Fruit fly (Drosophila melanogaster) whole organism, embryonic: Measurements from ENCODE around the gene FucTA.

Source experiments
- Bdp1 ChIP-seq: fragments of 200-800 bp; sonication (Bioruptor generic); optimal IDR thresholded peaks from 3 replicates; lab custom pipeline; 2016; ENCODE audit warnings: missing biosample characterization, missing genetic modification characterization
- CG1024 ChIP-seq: fragments of 200-800 bp; sonication (Bioruptor generic); IDR thresholded peaks from 2 replicates; pipeline ENCODE4 v1.3.6; 2022; ENCODE audit warnings: missing biosample characterization, missing genetic modification characterization
- CG10366 ChIP-seq: fragments of 200-800 bp; sonication (Bioruptor generic); IDR thresholded peaks from 2 replicates; pipeline ENCODE4 v1.3.6; 2022; ENCODE audit warnings: missing biosample characterization, missing genetic modification characterization
- CG11093 ChIP-seq: fragments of 200-800 bp; sonication (Bioruptor generic); IDR thresholded peaks from 3 replicates; pipeline ENCODE4 v1.3.6; 2022; ENCODE audit warnings: missing biosample characterization, missing genetic modification characterization
- CG14014 ChIP-seq: fragments of 200-800 bp; sonication (Bioruptor generic); IDR thresholded peaks from 2 replicates; pipeline ENCODE4 v1.3.6; 2022; ENCODE audit warnings: missing biosample characterization, missing genetic modification characterization
- CG14860 ChIP-seq: fragments of 200-800 bp; sonication (Bioruptor generic); IDR thresholded peaks from 3 replicates; pipeline ENCODE4 v1.3.6; 2022; ENCODE audit warnings: missing biosample characterization, missing genetic modification characterization; ENCODE audit not compliant: partially characterized antibody
- CG15073 ChIP-seq: fragments of 200-800 bp; sonication (Bioruptor generic); optimal IDR thresholded peaks from 2 replicates; lab custom pipeline; 2016; ENCODE audit warnings: missing biosample characterization, missing genetic modification characterization
- CG15479 ChIP-seq: fragments of 200-800 bp; sonication (Bioruptor generic); optimal IDR thresholded peaks from 3 replicates; lab custom pipeline; 2019; ENCODE audit warnings: missing biosample characterization, mild to moderate bottlenecking, missing genetic modification characterization, moderate library complexity
- CG1602 ChIP-seq: fragments of 200-800 bp; sonication (Bioruptor generic); optimal IDR thresholded peaks from 3 replicates; lab custom pipeline; 2016; ENCODE audit warnings: missing biosample characterization, missing genetic modification characterization
- CG17802 ChIP-seq: fragments of 200-800 bp; sonication (Bioruptor generic); optimal IDR thresholded peaks from 2 replicates; lab custom pipeline; 2018; ENCODE audit warnings: missing biosample characterization, mild to moderate bottlenecking, missing genetic modification characterization, moderate library complexity
- CG2202 ChIP-seq: fragments of 200-800 bp; sonication (Bioruptor generic); optimal IDR thresholded peaks from 2 replicates; lab custom pipeline; 2018; ENCODE audit warnings: missing biosample characterization, mild to moderate bottlenecking, missing genetic modification characterization
- CG2875 ChIP-seq: fragments of 200-800 bp; sonication (Bioruptor generic); optimal IDR thresholded peaks from 2 replicates; lab custom pipeline; 2017; ENCODE audit warnings: missing biosample characterization, mild to moderate bottlenecking, missing genetic modification characterization, missing genetic modification reagents
- CG4404 ChIP-seq: fragments of 200-800 bp; sonication (Bioruptor generic); IDR thresholded peaks from 2 replicates; pipeline ENCODE4 v1.3.6; 2022; ENCODE audit warnings: missing biosample characterization, missing genetic modification characterization
- CG6272 ChIP-seq: fragments of 200-800 bp; sonication (Bioruptor generic); IDR thresholded peaks from 2 replicates; pipeline ENCODE4 v1.3.6; 2022; ENCODE audit warnings: missing biosample characterization, missing genetic modification characterization
- CG6791 ChIP-seq: fragments of 200-800 bp; sonication (Bioruptor generic); IDR thresholded peaks from 3 replicates; pipeline ENCODE4 v1.3.6; 2022; ENCODE audit warnings: missing biosample characterization, missing genetic modification characterization; ENCODE audit not compliant: partially characterized antibody
- CG9817 ChIP-seq: fragments of 200-800 bp; sonication (Bioruptor generic); optimal IDR thresholded peaks from 2 replicates; lab custom pipeline; 2018; ENCODE audit warnings: missing biosample characterization, mild to moderate bottlenecking, missing genetic modification characterization, moderate library complexity
- Dad ChIP-seq: fragments of 200-800 bp; sonication (Bioruptor generic); optimal IDR thresholded peaks from 3 replicates; lab custom pipeline; 2016; ENCODE audit warnings: missing biosample characterization, missing genetic modification characterization
- Dek ChIP-seq: fragments of 200-800 bp; sonication (Bioruptor generic); optimal IDR thresholded peaks from 3 replicates; lab custom pipeline; 2019; ENCODE audit warnings: missing biosample characterization, mild to moderate bottlenecking, missing genetic modification characterization, moderate library complexity
- Drgx ChIP-seq: fragments of 200-800 bp; sonication (Bioruptor generic); IDR thresholded peaks from 2 replicates; pipeline ENCODE4 v1.3.6; 2022; ENCODE audit warnings: missing biosample characterization, missing genetic modification characterization
- Gsc ChIP-seq: fragments of 200-800 bp; sonication (Bioruptor generic); IDR thresholded peaks from 2 replicates; pipeline ENCODE4 v1.3.6; 2022; ENCODE audit warnings: missing biosample characterization, missing genetic modification characterization
- HLH4C ChIP-seq: fragments of 200-800 bp; sonication (Bioruptor generic); IDR thresholded peaks from 3 replicates; pipeline ENCODE4 v1.3.6; 2022; ENCODE audit warnings: missing biosample characterization, missing genetic modification characterization; ENCODE audit not compliant: partially characterized antibody
- HLHmδ ChIP-seq: fragments of 200-800 bp; sonication (Bioruptor generic); optimal IDR thresholded peaks from 2 replicates; lab custom pipeline; 2018; ENCODE audit warnings: missing biosample characterization, mild to moderate bottlenecking, missing genetic modification characterization, moderate library complexity
- Hmr ChIP-seq: fragments of 200-800 bp; sonication (Bioruptor generic); optimal IDR thresholded peaks from 3 replicates; lab custom pipeline; 2017; ENCODE audit warnings: mild to moderate bottlenecking, missing biosample characterization, missing genetic modification reagents, missing genetic modification characterization
- Hr3 ChIP-seq: fragments of 200-800 bp; sonication (Bioruptor generic); optimal IDR thresholded peaks from 3 replicates; lab custom pipeline; 2016; ENCODE audit warnings: missing biosample characterization, missing genetic modification characterization
- MBD-R2 ChIP-seq: fragments of 200-800 bp; sonication (Bioruptor generic); IDR thresholded peaks from 2 replicates; pipeline ENCODE4 v1.3.6; 2022; ENCODE audit warnings: missing biosample characterization, missing genetic modification characterization
- Max ChIP-seq: fragments of 200-800 bp; sonication (Bioruptor generic); optimal IDR thresholded peaks from 2 replicates; lab custom pipeline; 2016; ENCODE audit warnings: missing biosample characterization, mild to moderate bottlenecking, missing genetic modification characterization
- Meics ChIP-seq: fragments of 200-800 bp; sonication (Bioruptor generic); optimal IDR thresholded peaks from 2 replicates; lab custom pipeline; 2017; ENCODE audit warnings: missing biosample characterization, mild to moderate bottlenecking, missing genetic modification characterization
- Mes4 ChIP-seq: fragments of 200-800 bp; sonication (Bioruptor generic); optimal IDR thresholded peaks from 2 replicates; lab custom pipeline; 2016; ENCODE audit warnings: missing biosample characterization, missing genetic modification characterization
- Poxn ChIP-seq: fragments of 200-800 bp; sonication (Bioruptor generic); IDR thresholded peaks from 2 replicates; pipeline ENCODE4 v1.3.6; 2022; ENCODE audit warnings: missing biosample characterization, missing genetic modification characterization
- Ptx1 ChIP-seq: fragments of 200-800 bp; sonication (Bioruptor generic); IDR thresholded peaks from 2 replicates; pipeline ENCODE4 v1.3.6; 2022; ENCODE audit warnings: missing biosample characterization, missing genetic modification characterization
- Sox102F ChIP-seq: fragments of 200-800 bp; sonication (Bioruptor generic); optimal IDR thresholded peaks from 2 replicates; lab custom pipeline; 2018; ENCODE audit warnings: missing biosample characterization, mild to moderate bottlenecking, missing genetic modification characterization, moderate library complexity
- Xrp1 ChIP-seq: fragments of 200-800 bp; sonication (Bioruptor generic); IDR thresholded peaks from 2 replicates; pipeline ENCODE4 v1.3.6; 2022; ENCODE audit warnings: missing biosample characterization, missing genetic modification characterization
- bbx ChIP-seq: fragments of 200-800 bp; sonication (Bioruptor generic); IDR thresholded peaks from 2 replicates; pipeline ENCODE4 v1.3.6; 2022; ENCODE audit warnings: missing biosample characterization, missing genetic modification characterization; ENCODE audit not compliant: partially characterized antibody
- cato ChIP-seq: fragments of 200-800 bp; sonication (Bioruptor generic); optimal IDR thresholded peaks from 2 replicates; lab custom pipeline; 2016; ENCODE audit warnings: missing biosample characterization, missing genetic modification characterization, borderline replicate concordance
- corto ChIP-seq: fragments of 200-800 bp; sonication (Bioruptor generic); optimal IDR thresholded peaks from 2 replicates; lab custom pipeline; 2016; ENCODE audit warnings: missing biosample characterization, mild to moderate bottlenecking, missing genetic modification characterization, moderate library complexity
- da ChIP-seq: fragments of 200-800 bp; sonication (Bioruptor generic); optimal IDR thresholded peaks from 2 replicates; lab custom pipeline; 2016; ENCODE audit warnings: missing biosample characterization, missing genetic modification characterization
- en ChIP-seq: fragments of 200-800 bp; sonication (Bioruptor generic); optimal IDR thresholded peaks from 2 replicates; lab custom pipeline; 2016; ENCODE audit warnings: missing biosample characterization, missing genetic modification characterization
- exex ChIP-seq: fragments of 200-800 bp; sonication (Bioruptor generic); optimal IDR thresholded peaks from 4 replicates; lab custom pipeline; 2018; ENCODE audit warnings: missing biosample characterization, mild to moderate bottlenecking, missing genetic modification characterization, moderate library complexity
- hb ChIP-seq: fragments of 200-800 bp; sonication (Bioruptor generic); IDR thresholded peaks from 3 replicates; pipeline ENCODE4 v1.3.6; 2022; ENCODE audit warnings: missing biosample characterization, missing genetic modification characterization; ENCODE audit not compliant: partially characterized antibody
- maf-S ChIP-seq: fragments of 200-800 bp; sonication (Bioruptor generic); optimal IDR thresholded peaks from 2 replicates; lab custom pipeline; 2016; ENCODE audit warnings: missing biosample characterization, missing genetic modification characterization
- nmo ChIP-seq: fragments of 200-800 bp; sonication (Bioruptor generic); optimal IDR thresholded peaks from 2 replicates; lab custom pipeline; 2018; ENCODE audit warnings: missing biosample characterization, mild to moderate bottlenecking, missing genetic modification characterization, moderate library complexity
- p53 ChIP-seq: fragments of 200-800 bp; sonication (Bioruptor generic); optimal IDR thresholded peaks from 2 replicates; lab custom pipeline; 2016; ENCODE audit warnings: missing biosample characterization, missing genetic modification characterization
- pros ChIP-seq: fragments of 200-800 bp; sonication (Bioruptor generic); optimal IDR thresholded peaks from 3 replicates; lab custom pipeline; 2019; ENCODE audit warnings: missing biosample characterization, mild to moderate bottlenecking, missing genetic modification characterization, moderate library complexity
- psq ChIP-seq: fragments of 200-800 bp; sonication (Bioruptor generic); optimal IDR thresholded peaks from 2 replicates; lab custom pipeline; 2017; ENCODE audit warnings: missing biosample characterization, missing genetic modification characterization
- salm ChIP-seq: fragments of 200-800 bp; sonication (Bioruptor generic); optimal IDR thresholded peaks from 2 replicates; lab custom pipeline; 2018; ENCODE audit warnings: missing biosample characterization, mild to moderate bottlenecking, missing genetic modification characterization
- sim ChIP-seq: fragments of 200-800 bp; sonication (Bioruptor generic); IDR thresholded peaks from 2 replicates; pipeline ENCODE4 v1.3.6; 2022; ENCODE audit warnings: missing biosample characterization, missing genetic modification characterization
- so ChIP-seq: fragments of 200-800 bp; sonication (Bioruptor generic); IDR thresholded peaks from 3 replicates; pipeline ENCODE4 v1.3.6; 2022; ENCODE audit warnings: missing biosample characterization, missing genetic modification characterization
- sqz ChIP-seq: fragments of 200-800 bp; sonication (Bioruptor generic); optimal IDR thresholded peaks from 3 replicates; lab custom pipeline; 2018; ENCODE audit warnings: missing biosample characterization, mild to moderate bottlenecking, missing genetic modification characterization
- vnd ChIP-seq: fragments of 200-800 bp; sonication (Bioruptor generic); IDR thresholded peaks from 3 replicates; pipeline ENCODE4 v1.3.6; 2022; ENCODE audit warnings: missing biosample characterization, missing genetic modification characterization; ENCODE audit not compliant: partially characterized antibody

FucTA gene

dm6 chr3L:15098659-15099512 is 48.1 kb upstream of the FucTA start (continued):
- peak; percentile 80 for TF ChIP-seq Max (GFP tag; lab: Kevin White, UChicago)
- no peak for TF ChIP-seq vnd (GFP tag; lab: Robert Waterston, UW)
- TF ChIP-seq Xrp1 (GFP tag; lab: Robert Waterston, UW) = peak; percentile 94
- TF ChIP-seq CG14860 = no peak
- TF ChIP-seq da (GFP tag; lab: Kevin White, UChicago) = no peak
- TF ChIP-seq MBD-R2 = no peak
- peak; percentile 37 for TF ChIP-seq CG4404 (GFP tag; lab: Robert Waterston, UW)
- no peak for TF ChIP-seq Bdp1 (GFP tag; lab: Kevin White, UChicago)
- TF ChIP-seq CG1024 (GFP tag; lab: Robert Waterston, UW) = peak; percentile 85
- TF ChIP-seq p53 (GFP tag; lab: Kevin White, UChicago) = peak; percentile 13
- peak; percentile 89 for TF ChIP-seq sim (GFP tag; lab: Robert Waterston, UW)
- TF ChIP-seq Hmr (GFP tag; lab: Kevin White, UChicago) = peak; percentile 86
- TF ChIP-seq CG9817 (tag; lab: Kevin White, UChicago) = peak; percentile 72
- no peak for TF ChIP-seq Gsc
- TF ChIP-seq CG11093 (GFP tag; lab: Robert Waterston, UW) = no peak; the same call in 2 of the 3 replicates
- no peak for TF ChIP-seq CG17802
- peak; percentile 85 for TF ChIP-seq nmo (GFP tag; lab: Kevin White, UChicago)
- peak; percentile 87 for TF ChIP-seq CG2875 (GFP tag; lab: Kevin White, UChicago)
- peak; percentile 78 for TF ChIP-seq sqz (GFP tag; lab: Kevin White, UChicago)
- TF ChIP-seq corto (GFP tag; lab: Kevin White, UChicago) = peak; percentile 5
- peak; percentile 72 for TF ChIP-seq CG2202
- TF ChIP-seq Hr3 (GFP tag; lab: Kevin White, UChicago) = peak; percentile 64
- TF ChIP-seq Ptx1 = peak; percentile 92
- peak; percentile 56 for TF ChIP-seq cato (GFP tag; lab: Kevin White, UChicago)
- TF ChIP-seq maf-S = peak; percentile 15
- TF ChIP-seq HLH4C = no peak
- no peak for TF ChIP-seq hb
- TF ChIP-seq salm (tag; lab: Kevin White, UChicago) = peak; percentile 88
- peak; percentile 78 for TF ChIP-seq exex (tag; lab: Kevin White, UChicago)
- no peak for TF ChIP-seq Dad (GFP tag; lab: Kevin White, UChicago)
- TF ChIP-seq Dek (tag; lab: Kevin White, UChicago) = peak; percentile 88
- TF ChIP-seq psq (GFP tag; lab: Kevin White, UChicago) = peak; percentile 11
- peak; percentile 64 for TF ChIP-seq CG10366 (GFP tag; lab: Robert Waterston, UW)
- peak; percentile 86 for TF ChIP-seq Drgx
- TF ChIP-seq CG6272 (GFP tag; lab: Robert Waterston, UW) = peak; percentile 36; the same call in 1 of the 2 replicates
- TF ChIP-seq Poxn (GFP tag; lab: Robert Waterston, UW) = no peak
- peak; percentile 62 for TF ChIP-seq pros (GFP tag; lab: Kevin White, UChicago)
- peak; percentile 13 for TF ChIP-seq CG15479 (GFP tag; lab: Kevin White, UChicago)
- TF ChIP-seq en = no peak
- no peak for TF ChIP-seq so (GFP tag; lab: Robert Waterston, UW)
- TF ChIP-seq CG1602 (GFP tag; lab: Kevin White, UChicago) = peak; percentile 53
- no peak for TF ChIP-seq bbx
- TF ChIP-seq Mes4 = no peak
- no peak for TF ChIP-seq CG6791 (GFP tag; lab: Robert Waterston, UW)
- TF ChIP-seq HLHmδ (GFP tag; lab: Kevin White, UChicago) = no peak
- TF ChIP-seq CG14014 = peak; percentile 70; the same call in 1 of the 2 replicates
- no peak for TF ChIP-seq CG15073 (GFP tag; lab: Kevin White, UChicago)
- peak; percentile 92 for TF ChIP-seq Meics (GFP tag; lab: Kevin White, UChicago)
- peak; percentile 85 for TF ChIP-seq Sox102F
